Fruit fly (Drosophila melanogaster): ENCODE data around the gene CG13771.

DNA sequence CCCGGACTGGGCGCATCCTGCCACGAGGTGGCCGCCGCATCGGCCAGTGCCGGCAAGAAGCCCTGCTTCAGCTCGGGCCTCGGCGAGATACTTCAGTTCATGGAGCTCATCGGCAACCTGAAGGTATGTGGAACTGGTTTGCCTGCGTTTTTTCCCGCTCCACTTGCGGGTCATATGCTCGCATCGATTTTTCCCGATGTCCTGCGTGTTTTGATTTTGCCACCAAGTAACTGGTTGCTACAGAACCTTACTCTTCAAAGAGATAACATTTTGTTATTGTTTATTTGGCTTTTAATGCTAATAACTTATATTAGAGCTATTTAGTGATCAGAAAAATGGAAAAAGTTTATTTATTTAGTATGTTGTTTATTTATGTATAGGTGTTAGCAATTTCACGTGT lies 50.3 kb downstream of the CG13771 start:
- TF ChIP-seq Pif1A (GFP tag; optimal IDR thresholded peaks at IDR 0.05) (no peak), EcR (GFP tag; optimal IDR thresholded peaks at IDR 0.05) (no peak), Ets98B (GFP tag; IDR thresholded peaks at IDR 0.05) (no peak), CG15710 (tag; optimal IDR thresholded peaks at IDR 0.05) (no peak), CG13204 (GFP tag; optimal IDR thresholded peaks at IDR 0.05) (no peak), CG14655 (GFP tag; optimal IDR thresholded peaks at IDR 0.05) (no peak), CG9948 (tag; optimal IDR thresholded peaks at IDR 0.05) (no peak), CG12605 (GFP tag; IDR thresholded peaks at IDR 0.05) (no peak), CG8301 (tag; optimal IDR thresholded peaks at IDR 0.05) (no peak)

Data from whole organism, pupa.